Worm (Caenorhabditis elegans): ENCODE results near the gene F42A6.2.

ce11 chrIV:3291977-3292561, 49.2 kb upstream of the F42A6.2 start, which contains the start of gene W08E12.8:
- TF ChIP-seq B0310.2 (tag; optimal IDR thresholded peaks at IDR 0.05) (no peak), aly-1 (tag; optimal IDR thresholded peaks at IDR 0.05) (no peak), flt-1 (GFP tag; IDR thresholded peaks at IDR 0.05) (no peak), hnd-1 (tag; optimal IDR thresholded peaks at IDR 0.05) (no peak), ceh-13 (GFP tag; optimal IDR thresholded peaks at IDR 0.05) (no peak), ama-1 (optimal IDR thresholded peaks at IDR 0.05) (no peak), ceh-36 (tag; optimal IDR thresholded peaks at IDR 0.05) (no peak), tra-4 (tag; optimal IDR thresholded peaks at IDR 0.05) (no peak), hmbx-1 (tag; optimal IDR thresholded peaks at IDR 0.05) (no peak), hmg-4 (GFP tag; optimal IDR thresholded peaks at IDR 0.05) (no peak), tbx-11 (GFP tag; IDR thresholded peaks at IDR 0.05) (no peak)

Data from whole organism, early embryonic.